Worm (Caenorhabditis elegans): ENCODE results near the gene oac-46.

ce11 chrII:8859596-8859995 lies 7.7 kb upstream of the oac-46 start, which contains the start of gene snb-6:
- no peak for TF ChIP-seq lin-39 (tag; optimal IDR thresholded peaks at IDR 0.05)
- TF ChIP-seq dmd-6 (GFP tag; IDR thresholded peaks at IDR 0.05) = no peak
- no peak for TF ChIP-seq daf-8 (GFP tag; IDR thresholded peaks at IDR 0.05)
- no peak for TF ChIP-seq ZK546.5 (tag; optimal IDR thresholded peaks at IDR 0.05)
- TF ChIP-seq lsy-2 (tag; optimal IDR thresholded peaks at IDR 0.05) = no peak
- TF ChIP-seq ztf-11 (tag; optimal IDR thresholded peaks at IDR 0.05) = no peak
- TF ChIP-seq mdl-1 (tag; optimal IDR thresholded peaks at IDR 0.05) = no peak
- TF ChIP-seq unc-39 (tag; optimal IDR thresholded peaks at IDR 0.05) = no peak
- TF ChIP-seq ces-1 (GFP tag; optimal IDR thresholded peaks at IDR 0.05) = no peak
- TF ChIP-seq attf-4 (tag; optimal IDR thresholded peaks at IDR 0.05) = no peak
- no peak for TF ChIP-seq dve-1 (tag; optimal IDR thresholded peaks at IDR 0.05; ENCODE audit: insufficient read depth)
- TF ChIP-seq R02D3.7 (tag; optimal IDR thresholded peaks at IDR 0.05) = no peak

Measured in whole organism, L4 larva.